Worm (Caenorhabditis elegans) whole organism, mixed stage, embryonic: Measurements from ENCODE around the gene F35A5.5.

ENCODE experiments used
- elt-1 ChIP-seq: sonication (generic microtip); optimal IDR thresholded peaks from 2 replicates; lab custom pipeline; 2017; ENCODE audit warnings: missing genetic modification characterization, mild to moderate bottlenecking, missing compliant biosample characterization, antibody characterized with exemption, moderate library complexity, borderline replicate concordance; ENCODE audit not compliant: insufficient read depth
- elt-3 ChIP-seq: fragments of 150-350 bp; optimal IDR thresholded peaks from 2 replicates; lab custom pipeline; 2014; ENCODE audit warnings: missing biosample characterization, missing genetic modification characterization
- mab-5 ChIP-seq: fragments of 150-350 bp; optimal IDR thresholded peaks from 2 replicates; lab custom pipeline; 2014; ENCODE audit warnings: missing biosample characterization, missing genetic modification characterization
- mep-1 ChIP-seq: fragments of 150-350 bp; optimal IDR thresholded peaks from 2 replicates; lab custom pipeline; 2017; ENCODE audit warnings: missing biosample characterization, missing genetic modification reagents, missing genetic modification characterization, inconsistent platforms
- snpc-4 ChIP-seq: fragments of 150-350 bp; optimal IDR thresholded peaks from 2 replicates; lab custom pipeline; 2014; ENCODE audit warnings: missing biosample characterization, missing genetic modification characterization
- ztf-11 ChIP-seq: fragments of 150-350 bp; optimal IDR thresholded peaks from 2 replicates; lab custom pipeline; 2014; ENCODE audit warnings: missing biosample characterization, missing genetic modification characterization

DNA sequence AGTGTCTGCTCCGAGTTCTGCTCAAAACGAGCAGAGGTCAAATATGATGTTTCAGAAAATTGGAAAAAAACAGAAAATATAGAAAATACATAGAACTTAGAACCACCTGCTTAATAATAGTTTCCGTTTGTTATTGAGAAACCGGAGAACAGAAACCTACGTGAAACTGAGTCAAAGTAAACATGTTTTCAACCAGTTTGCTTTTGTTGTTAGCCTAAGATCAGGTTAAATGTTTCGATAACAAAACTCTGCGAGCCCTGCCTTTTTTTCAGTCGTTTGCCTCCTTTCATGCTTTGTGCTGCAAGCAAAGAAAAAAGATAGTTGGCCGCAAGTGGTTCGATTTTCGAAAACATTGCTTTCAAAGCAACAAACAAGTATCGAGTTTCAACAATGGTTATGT is 35.3 kb upstream of the F35A5.5 start:
- TF ChIP-seq mab-5 (tag; lab: Kevin White, UChicago) (no peak), elt-3 (tag; lab: Kevin White, UChicago) (no peak), elt-1 (tag; lab: Kevin White, UChicago) (no peak), ztf-11 (tag; lab: Kevin White, UChicago) (no peak), snpc-4 (tag; lab: Kevin White, UChicago) (no peak), mep-1 (tag; lab: Kevin White, UChicago) (no peak)
